Worm (Caenorhabditis elegans): ENCODE measurements around the gene R11D1.10.

DNA sequence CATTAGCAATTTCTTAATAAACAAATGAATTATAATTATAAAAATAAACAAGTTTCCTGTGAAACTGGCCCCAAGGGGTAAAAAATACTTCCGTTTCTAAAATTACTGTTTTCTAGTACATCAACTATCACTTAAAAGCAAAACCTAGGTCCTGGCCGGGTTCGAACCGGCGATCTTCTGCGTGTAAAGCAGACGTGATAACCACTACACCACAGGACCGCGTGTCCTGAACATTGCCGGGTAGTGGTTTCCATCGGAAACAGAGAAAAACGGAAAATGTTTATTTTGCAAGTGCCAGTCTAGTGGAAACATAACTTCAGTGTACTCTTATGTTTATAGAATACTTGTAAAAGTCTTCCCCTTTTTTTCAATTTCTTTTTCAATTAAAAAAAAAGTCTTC, 46.1 kb upstream of the R11D1.10 start:
- TF ChIP-seq flt-1 (GFP tag; IDR thresholded peaks at IDR 0.05) (no peak), med-1 (GFP tag; optimal IDR thresholded peaks at IDR 0.05; ENCODE audit: insufficient read depth) (no peak), ztf-29 (GFP tag; IDR thresholded peaks at IDR 0.05) (no peak), cog-1 (tag; optimal IDR thresholded peaks at IDR 0.05) (no peak), ztf-23 (GFP tag; IDR thresholded peaks at IDR 0.05) (no peak)

All from whole organism, midembryonic.